Fruit fly (Drosophila melanogaster): Measurements from ENCODE around the gene Nbr.

The Nbr gene

dm6 chr2L:21142972-21143385 is 19.9 kb downstream of the Nbr start, which contains the start of gene pths (continued):
- TF ChIP-seq CG10543 (GFP tag; optimal IDR thresholded peaks at IDR 0.05): no peak
- peak; percentile 50 for TF ChIP-seq dmrt11E (tag; optimal IDR thresholded peaks at IDR 0.05)
- TF ChIP-seq trem (tag; optimal IDR thresholded peaks at IDR 0.05): peak; percentile 61
- no peak for TF ChIP-seq CG6254 (GFP tag; optimal IDR thresholded peaks at IDR 0.05)
- TF ChIP-seq sr (GFP tag; IDR thresholded peaks at IDR 0.05): no peak
- no peak for TF ChIP-seq CG11723 (GFP tag; optimal IDR thresholded peaks at IDR 0.05)
- TF ChIP-seq Max (GFP tag; optimal IDR thresholded peaks at IDR 0.05): peak; percentile 85
- peak; percentile 48 for TF ChIP-seq CG10267 (tag; optimal IDR thresholded peaks at IDR 0.05)
- peak; percentile 2 for TF ChIP-seq az2 (GFP tag; optimal IDR thresholded peaks at IDR 0.05)
- TF ChIP-seq sd (tag; optimal IDR thresholded peaks at IDR 0.05): no peak
- TF ChIP-seq grau (tag; optimal IDR thresholded peaks at IDR 0.05): peak; percentile 44
- TF ChIP-seq D (optimal IDR thresholded peaks at IDR 0.05): no peak
- no peak for TF ChIP-seq D (GFP tag; optimal IDR thresholded peaks at IDR 0.05)
- TF ChIP-seq Lhr (GFP tag; optimal IDR thresholded peaks at IDR 0.05): peak; percentile 83
- TF ChIP-seq mirr (GFP tag; optimal IDR thresholded peaks at IDR 0.05): no peak
- TF ChIP-seq CG10654 (GFP tag; optimal IDR thresholded peaks at IDR 0.05): peak; percentile 37
- TF ChIP-seq HLH4C (GFP tag; IDR thresholded peaks at IDR 0.05; ENCODE audit: partially characterized antibody): peak; percentile 77
- peak; percentile 0 for TF ChIP-seq Elba2 (GFP tag; optimal IDR thresholded peaks at IDR 0.05)
- TF ChIP-seq CG17912 (GFP tag; optimal IDR thresholded peaks at IDR 0.05): no peak
- TF ChIP-seq Hey (tag; optimal IDR thresholded peaks at IDR 0.05): no peak
- no peak for TF ChIP-seq tap (tag; optimal IDR thresholded peaks at IDR 0.05)
- TF ChIP-seq nerfin-2 (GFP tag; IDR thresholded peaks at IDR 0.05; ENCODE audit: partially characterized antibody): peak; percentile 74
- peak; percentile 88 for TF ChIP-seq Hr3 (GFP tag; optimal IDR thresholded peaks at IDR 0.05)
- TF ChIP-seq CG4282 (GFP tag; optimal IDR thresholded peaks at IDR 0.05): no peak
- TF ChIP-seq shn (GFP tag; optimal IDR thresholded peaks at IDR 0.05): no peak
- peak; percentile 36 for TF ChIP-seq CG33213 (GFP tag; optimal IDR thresholded peaks at IDR 0.05)
- peak; percentile 15 for TF ChIP-seq CG8924 (tag; optimal IDR thresholded peaks at IDR 0.05)
- peak; percentile 44; the same call in 2 of the 3 replicates for TF ChIP-seq CG17361 (GFP tag; IDR thresholded peaks at IDR 0.05)
- TF ChIP-seq Atf-2 (GFP tag; optimal IDR thresholded peaks at IDR 0.05): peak; percentile 30
- peak; percentile 96 for TF ChIP-seq CG1024 (GFP tag; IDR thresholded peaks at IDR 0.05)
- no peak; the same call in 2 of the 3 replicates for TF ChIP-seq mld (GFP tag; IDR thresholded peaks at IDR 0.05; ENCODE audit: partially characterized antibody)
- TF ChIP-seq kay (GFP tag; optimal IDR thresholded peaks at IDR 0.05): no peak
- no peak for TF ChIP-seq en (GFP tag; optimal IDR thresholded peaks at IDR 0.05)
- no peak for TF ChIP-seq CG1529 (GFP tag; optimal IDR thresholded peaks at IDR 0.05)
- no peak for TF ChIP-seq Deaf1 (tag; optimal IDR thresholded peaks at IDR 0.05)
- no peak for TF ChIP-seq CG5953 (GFP tag; IDR thresholded peaks at IDR 0.05)
- TF ChIP-seq Awh (GFP tag; IDR thresholded peaks at IDR 0.05): no peak
- TF ChIP-seq CG1647 (GFP tag; optimal IDR thresholded peaks at IDR 0.05): no peak
- no peak for TF ChIP-seq da (GFP tag; optimal IDR thresholded peaks at IDR 0.05)
- TF ChIP-seq Doc2 (GFP tag; IDR thresholded peaks at IDR 0.05): no peak
- TF ChIP-seq CG3847 (GFP tag; IDR thresholded peaks at IDR 0.05): peak; percentile 59; the same call in 1 of the 2 replicates
- peak; percentile 66 for TF ChIP-seq Myb (GFP tag; optimal IDR thresholded peaks at IDR 0.05)
- no peak for TF ChIP-seq hkb (optimal IDR thresholded peaks at IDR 0.05)
- no peak for TF ChIP-seq hkb (GFP tag; IDR thresholded peaks at IDR 0.05)
- no peak for TF ChIP-seq lov (optimal IDR thresholded peaks at IDR 0.05)
- TF ChIP-seq lov (GFP tag; IDR thresholded peaks at IDR 0.05): no peak
- TF ChIP-seq peb (GFP tag; IDR thresholded peaks at IDR 0.05): no peak
- no peak for TF ChIP-seq CG10959 (GFP tag; IDR thresholded peaks at IDR 0.05)
- no peak for TF ChIP-seq TFAM (GFP tag; optimal IDR thresholded peaks at IDR 0.05)
- peak; percentile 99 for TF ChIP-seq ssp (GFP tag; IDR thresholded peaks at IDR 0.05)
- TF ChIP-seq CG15269 (tag; optimal IDR thresholded peaks at IDR 0.05): no peak
- TF ChIP-seq kah (GFP tag; optimal IDR thresholded peaks at IDR 0.05): no peak
- TF ChIP-seq CG14441 (GFP tag; IDR thresholded peaks at IDR 0.05): peak; percentile 44; the same call in 1 of the 2 replicates
